Worm (Caenorhabditis elegans) whole organism, late embryonic: ENCODE measurements around the gene Y75B8A.34.

Experiments used
- ama-1 ChIP-seq: fragments of 150-350 bp; optimal IDR thresholded peaks from 2 replicates; lab custom pipeline; 2014
- ceh-14 ChIP-seq: sonication (generic microtip); optimal IDR thresholded peaks from 2 replicates; lab custom pipeline; 2016; ENCODE audit warnings: missing genotype, missing genetic modification characterization, missing compliant biosample characterization
- hlh-30 ChIP-seq: sonication (generic microtip); optimal IDR thresholded peaks from 2 replicates; lab custom pipeline; 2017; ENCODE audit warnings: antibody characterized with exemption, missing genetic modification characterization, missing compliant biosample characterization; ENCODE audit not compliant: insufficient read depth

The Y75B8A.34 gene

DNA sequence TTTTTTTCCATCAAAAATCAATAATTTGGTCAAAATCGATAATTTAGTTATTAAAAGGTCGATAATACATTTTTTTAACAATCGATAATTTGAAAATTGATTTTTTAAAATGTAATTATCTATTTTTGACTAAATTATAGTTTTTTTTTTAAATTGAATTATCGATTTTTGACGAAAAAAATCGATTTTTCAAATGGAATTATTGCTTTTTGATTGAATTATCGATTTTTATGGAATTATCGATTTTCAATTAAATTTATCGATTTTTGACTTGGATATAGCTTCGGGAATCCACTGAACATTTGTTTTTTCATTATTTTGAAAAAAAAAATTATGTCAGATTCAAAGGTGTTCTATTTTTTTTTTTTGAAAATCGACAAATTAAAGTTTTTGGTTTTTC is 50.9 kb downstream of the Y75B8A.34 start:
- TF ChIP-seq hlh-30 (no peak), ama-1 (lab: Kevin White, UChicago) (no peak), ceh-14 (tag; lab: Kevin White, UChicago) (no peak)
